Worm (Caenorhabditis elegans) whole organism, mixed stage, embryonic: ENCODE data around the gene ain-1.

Experiments used
- M03D4.4 ChIP-seq: sonication (generic microtip); optimal IDR thresholded peaks from 2 replicates; lab custom pipeline; 2017; ENCODE audit warnings: mild to moderate bottlenecking, missing genetic modification characterization, missing compliant biosample characterization
- bed-3 ChIP-seq: fragments of 200-800 bp; sonication (Bioruptor generic); optimal IDR thresholded peaks from 3 replicates; lab custom pipeline; 2018; ENCODE audit warnings: mild to moderate bottlenecking, missing genetic modification characterization, moderate library complexity, missing compliant biosample characterization
- blmp-1 ChIP-seq: fragments of 150-350 bp; optimal IDR thresholded peaks from 2 replicates; lab custom pipeline; 2014; ENCODE audit warnings: missing biosample characterization, missing genetic modification characterization
- ceh-39 ChIP-seq: fragments of 150-350 bp; optimal IDR thresholded peaks from 2 replicates; lab custom pipeline; 2014; ENCODE audit warnings: missing biosample characterization, missing genetic modification characterization
- ceh-43 ChIP-seq: fragments of 200-800 bp; sonication (Bioruptor generic); optimal IDR thresholded peaks from 2 replicates; lab custom pipeline; 2018; ENCODE audit warnings: mild to moderate bottlenecking, missing genetic modification characterization, moderate library complexity, missing compliant biosample characterization
- ceh-83 ChIP-seq: fragments of 200-800 bp; sonication (Bioruptor generic); optimal IDR thresholded peaks from 2 replicates; lab custom pipeline; 2018; ENCODE audit warnings: mild to moderate bottlenecking, missing genetic modification characterization, missing compliant biosample characterization
- ces-1 ChIP-seq: fragments of 150-350 bp; optimal IDR thresholded peaks from 2 replicates; lab custom pipeline; 2014; ENCODE audit warnings: missing biosample characterization, missing genetic modification reagents, missing genetic modification characterization
- cnd-1 ChIP-seq: fragments of 200-800 bp; sonication (Bioruptor generic); optimal IDR thresholded peaks from 2 replicates; lab custom pipeline; 2018; ENCODE audit warnings: mild to moderate bottlenecking, missing genetic modification characterization, missing compliant biosample characterization
- drap-1 ChIP-seq: fragments of 200-800 bp; sonication (Bioruptor generic); optimal IDR thresholded peaks from 3 replicates; lab custom pipeline; 2018; ENCODE audit warnings: mild to moderate bottlenecking, missing genetic modification characterization, missing compliant biosample characterization
- elt-1 ChIP-seq: sonication (generic microtip); optimal IDR thresholded peaks from 2 replicates; lab custom pipeline; 2017; ENCODE audit warnings: missing genetic modification characterization, mild to moderate bottlenecking, missing compliant biosample characterization, antibody characterized with exemption, moderate library complexity, borderline replicate concordance; ENCODE audit not compliant: insufficient read depth
- elt-3 ChIP-seq: fragments of 150-350 bp; optimal IDR thresholded peaks from 2 replicates; lab custom pipeline; 2014; ENCODE audit warnings: missing biosample characterization, missing genetic modification characterization
- flh-1 ChIP-seq: fragments of 200-800 bp; sonication (Bioruptor generic); optimal IDR thresholded peaks from 2 replicates; lab custom pipeline; 2018; ENCODE audit warnings: mild to moderate bottlenecking, missing genetic modification characterization, moderate library complexity, missing compliant biosample characterization
- ham-2 ChIP-seq: fragments of 200-800 bp; sonication (Bioruptor generic); optimal IDR thresholded peaks from 2 replicates; lab custom pipeline; 2018; ENCODE audit warnings: mild to moderate bottlenecking, missing genetic modification characterization, missing compliant biosample characterization
- hlh-1 ChIP-seq: fragments of 150-350 bp; optimal IDR thresholded peaks from 2 replicates; lab custom pipeline; 2014; ENCODE audit warnings: missing biosample characterization, missing genetic modification reagents, missing genetic modification characterization
- lin-13 ChIP-seq: fragments of 150-350 bp; optimal IDR thresholded peaks from 2 replicates; lab custom pipeline; 2014; ENCODE audit warnings: missing biosample characterization, missing genetic modification characterization
- lin-32 ChIP-seq: fragments of 200-800 bp; sonication (Bioruptor generic); optimal IDR thresholded peaks from 2 replicates; lab custom pipeline; 2018; ENCODE audit warnings: mild to moderate bottlenecking, missing genetic modification characterization, missing compliant biosample characterization
- lsy-2 ChIP-seq: fragments of 150-350 bp; optimal IDR thresholded peaks from 2 replicates; lab custom pipeline; 2014; ENCODE audit warnings: missing biosample characterization, missing genetic modification characterization
- mab-5 ChIP-seq: fragments of 150-350 bp; optimal IDR thresholded peaks from 2 replicates; lab custom pipeline; 2014; ENCODE audit warnings: missing biosample characterization, missing genetic modification characterization
- mep-1 ChIP-seq: fragments of 150-350 bp; optimal IDR thresholded peaks from 2 replicates; lab custom pipeline; 2017; ENCODE audit warnings: missing biosample characterization, missing genetic modification reagents, missing genetic modification characterization, inconsistent platforms
- mls-2 ChIP-seq: sonication (generic microtip); optimal IDR thresholded peaks from 2 replicates; lab custom pipeline; 2016; ENCODE audit warnings: mild to moderate bottlenecking, missing genetic modification characterization, moderate library complexity, missing compliant biosample characterization
- nhr-12 ChIP-seq: fragments of 150-350 bp; optimal IDR thresholded peaks from 2 replicates; lab custom pipeline; 2014; ENCODE audit warnings: missing biosample characterization, missing genetic modification characterization
- nhr-2 ChIP-seq: fragments of 150-350 bp; optimal IDR thresholded peaks from 2 replicates; lab custom pipeline; 2014; ENCODE audit warnings: missing biosample characterization, missing genetic modification characterization
- nhr-237 ChIP-seq: fragments of 150-350 bp; optimal IDR thresholded peaks from 2 replicates; lab custom pipeline; 2014; ENCODE audit warnings: missing biosample characterization, missing genetic modification characterization
- nhr-28 ChIP-seq: fragments of 150-350 bp; optimal IDR thresholded peaks from 2 replicates; lab custom pipeline; 2014; ENCODE audit warnings: missing biosample characterization, missing genetic modification characterization
- nhr-76 ChIP-seq: sonication (generic microtip); optimal IDR thresholded peaks from 2 replicates; lab custom pipeline; 2017; ENCODE audit warnings: missing biosample characterization, missing genetic modification characterization
- pha-4 ChIP-seq: fragments of 150-350 bp; optimal IDR thresholded peaks from 2 replicates; lab custom pipeline; 2018; ENCODE audit warnings: missing biosample characterization, missing genetic modification reagents, missing genetic modification characterization
- sem-2 ChIP-seq: fragments of 200-800 bp; sonication (Bioruptor generic); optimal IDR thresholded peaks from 2 replicates; lab custom pipeline; 2018; ENCODE audit warnings: mild to moderate bottlenecking, missing genetic modification characterization, missing compliant biosample characterization
- snpc-4 ChIP-seq: fragments of 150-350 bp; optimal IDR thresholded peaks from 2 replicates; lab custom pipeline; 2014; ENCODE audit warnings: missing biosample characterization, missing genetic modification characterization
- sptf-1 ChIP-seq: sonication (generic microtip); optimal IDR thresholded peaks from 2 replicates; lab custom pipeline; 2017; ENCODE audit warnings: mild to moderate bottlenecking, missing genetic modification characterization, moderate library complexity, missing compliant biosample characterization
- tbx-8 ChIP-seq: fragments of 200-800 bp; sonication (Bioruptor generic); optimal IDR thresholded peaks from 2 replicates; lab custom pipeline; 2018; ENCODE audit warnings: mild to moderate bottlenecking, missing genetic modification characterization, moderate library complexity, missing compliant biosample characterization
- unc-120 ChIP-seq: sonication (generic microtip); optimal IDR thresholded peaks from 2 replicates; lab custom pipeline; 2017; ENCODE audit warnings: missing genetic modification characterization, missing compliant biosample characterization; ENCODE audit not compliant: poor library complexity, severe bottlenecking
- unc-39 ChIP-seq: fragments of 150-350 bp; optimal IDR thresholded peaks from 2 replicates; lab custom pipeline; 2014; ENCODE audit warnings: missing biosample characterization, missing genetic modification characterization
- unc-62 ChIP-seq: fragments of 150-350 bp; optimal IDR thresholded peaks from 2 replicates; lab custom pipeline; 2014; ENCODE audit warnings: missing biosample characterization, missing genetic modification reagents, missing genetic modification characterization
- zip-8 ChIP-seq: fragments of 150-350 bp; optimal IDR thresholded peaks from 2 replicates; lab custom pipeline; 2014; ENCODE audit warnings: missing biosample characterization, missing genetic modification characterization
- ztf-11 ChIP-seq: fragments of 150-350 bp; optimal IDR thresholded peaks from 2 replicates; lab custom pipeline; 2014; ENCODE audit warnings: missing biosample characterization, missing genetic modification characterization

ain-1 gene

ce11 chrX:16634103-16634502 is 20.9 kb downstream of the ain-1 start:
- TF ChIP-seq mep-1, result no peak
- no peak for TF ChIP-seq lin-32
- no peak for TF ChIP-seq ztf-11 (tag; lab: Kevin White, UChicago)
- TF ChIP-seq nhr-76, result no peak
- no peak for TF ChIP-seq nhr-28 (tag; lab: Kevin White, UChicago)
- TF ChIP-seq snpc-4 (tag; lab: Kevin White, UChicago), result no peak
- no peak for TF ChIP-seq zip-8 (tag; lab: Kevin White, UChicago)
- no peak for TF ChIP-seq drap-1 (GFP tag; lab: Kevin White, UChicago)
- no peak for TF ChIP-seq elt-3 (tag; lab: Kevin White, UChicago)
- TF ChIP-seq nhr-237, result no peak
- TF ChIP-seq cnd-1, result no peak
- no peak for TF ChIP-seq ceh-83 (GFP tag; lab: Kevin White, UChicago)
- TF ChIP-seq sptf-1 (tag; lab: Kevin White, UChicago), result no peak
- TF ChIP-seq, all 35 proteins: peak for 0

DNA sequence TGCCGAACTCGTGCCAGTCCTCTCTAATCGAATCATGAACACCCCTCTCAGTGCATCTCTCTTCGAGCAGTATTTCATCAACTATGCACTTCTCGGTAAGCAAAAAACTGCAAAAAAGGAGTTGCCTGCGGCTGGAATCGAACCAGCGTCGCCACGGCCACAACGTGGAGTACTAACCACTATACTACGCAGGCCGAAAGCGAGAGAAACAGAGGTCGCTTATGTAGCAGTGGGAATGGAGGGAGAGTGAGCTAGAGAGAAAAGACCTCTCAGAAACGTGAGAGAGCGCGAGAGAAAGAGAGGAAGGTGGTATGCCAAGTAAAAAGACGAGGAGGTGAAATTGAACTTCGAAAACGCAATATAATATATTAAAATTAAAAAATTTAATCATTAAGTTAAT is 21.5 kb downstream of the ain-1 start:
- TF ChIP-seq sptf-1 (tag; lab: Kevin White, UChicago), result peak; percentile 97
- peak; percentile 82 for TF ChIP-seq lin-13 (tag; lab: Kevin White, UChicago)
- peak; percentile 57 for TF ChIP-seq unc-62 (GFP tag; lab: Kevin White, UChicago)
- peak; percentile 91 for TF ChIP-seq ceh-43
- TF ChIP-seq ztf-11 (tag; lab: Kevin White, UChicago), result peak; percentile 40
- TF ChIP-seq unc-39 (tag; lab: Kevin White, UChicago), result peak; percentile 72
- no peak for TF ChIP-seq snpc-4 (tag; lab: Kevin White, UChicago)
- peak; percentile 71 for TF ChIP-seq nhr-237
- peak; percentile 97 for TF ChIP-seq unc-120
- peak; percentile 47 for TF ChIP-seq lsy-2 (tag; lab: Kevin White, UChicago)
- TF ChIP-seq ceh-39 (tag; lab: Kevin White, UChicago), result peak; percentile 61
- TF ChIP-seq nhr-2 (tag; lab: Kevin White, UChicago), result peak; percentile 43
- TF ChIP-seq sem-2 (GFP tag; lab: Kevin White, UChicago), result peak; percentile 92
- peak; percentile 87 for TF ChIP-seq tbx-8
- peak; percentile 86 for TF ChIP-seq bed-3 (GFP tag; lab: Kevin White, UChicago)
- TF ChIP-seq nhr-28 (tag; lab: Kevin White, UChicago), result peak; percentile 71
- peak; percentile 31 for TF ChIP-seq nhr-76
- peak; percentile 96 for TF ChIP-seq ceh-83 (GFP tag; lab: Kevin White, UChicago)
- no peak for TF ChIP-seq mab-5 (tag; lab: Kevin White, UChicago)
- TF ChIP-seq nhr-12 (tag; lab: Kevin White, UChicago), result peak; percentile 85
- TF ChIP-seq ham-2 (GFP tag; lab: Kevin White, UChicago), result peak; percentile 92
- TF ChIP-seq M03D4.4, result peak; percentile 96
- TF ChIP-seq pha-4 (tag; lab: Kevin White, UChicago), result peak; percentile 77
- no peak for TF ChIP-seq zip-8 (tag; lab: Kevin White, UChicago)
- TF ChIP-seq elt-1 (tag; lab: Kevin White, UChicago), result no peak
- TF ChIP-seq blmp-1 (tag; lab: Kevin White, UChicago), result peak; percentile 39
- peak; percentile 67 for TF ChIP-seq elt-3 (tag; lab: Kevin White, UChicago)
- peak; percentile 82 for TF ChIP-seq hlh-1 (tag; lab: Kevin White, UChicago)
- TF ChIP-seq mep-1, result peak; percentile 94
- peak; percentile 92 for TF ChIP-seq lin-32
- peak; percentile 87 for TF ChIP-seq flh-1 (GFP tag; lab: Kevin White, UChicago)
- TF ChIP-seq cnd-1, result peak; percentile 97
- peak; percentile 96 for TF ChIP-seq drap-1 (GFP tag; lab: Kevin White, UChicago)
- peak; percentile 96 for TF ChIP-seq mls-2 (tag; lab: Kevin White, UChicago)
- TF ChIP-seq ces-1, result peak; percentile 66

ce11 chrX:16641678-16642077 is 28.4 kb downstream of the ain-1 start:
- TF ChIP-seq ham-2 (GFP tag; lab: Kevin White, UChicago) (no peak), ceh-43 (no peak), lin-13 (tag; lab: Kevin White, UChicago) (no peak), sptf-1 (tag; lab: Kevin White, UChicago) (no peak), nhr-28 (tag; lab: Kevin White, UChicago) (no peak), nhr-237 (no peak), cnd-1 (no peak), bed-3 (GFP tag; lab: Kevin White, UChicago) (no peak), flh-1 (GFP tag; lab: Kevin White, UChicago) (no peak), hlh-1 (tag; lab: Kevin White, UChicago) (no peak), unc-62 (GFP tag; lab: Kevin White, UChicago) (no peak), M03D4.4 (no peak)
- TF ChIP-seq, all 35 proteins: peak for 0
